Fruit fly (Drosophila melanogaster) whole organism, embryonic: ENCODE measurements around the gene Mgat4b.
A peak's percentile ranks its signal among the peaks of the same experiment; 100 is the strongest.

Experiments used
- Aef1 ChIP-seq: fragments of 200-800 bp; sonication (Bioruptor generic); IDR thresholded peaks from 3 replicates; pipeline ENCODE4 v1.3.6; 2022; ENCODE audit warnings: missing biosample characterization, missing genetic modification characterization
- Asciz ChIP-seq: fragments of 200-800 bp; sonication (Bioruptor generic); optimal IDR thresholded peaks from 2 replicates; lab custom pipeline; 2017; ENCODE audit warnings: missing biosample characterization, mild to moderate bottlenecking, missing genetic modification characterization, missing genetic modification reagents
- Atf-2 ChIP-seq: fragments of 200-800 bp; sonication (Bioruptor generic); optimal IDR thresholded peaks from 2 replicates; lab custom pipeline; 2016; ENCODE audit warnings: missing biosample characterization, missing genetic modification characterization
- C15 ChIP-seq: fragments of 200-800 bp; sonication (Bioruptor generic); IDR thresholded peaks from 3 replicates; pipeline ENCODE4 v1.3.6; 2022; ENCODE audit warnings: missing biosample characterization, missing genetic modification characterization
- CG10267 ChIP-seq: fragments of 200-800 bp; sonication (Bioruptor generic); optimal IDR thresholded peaks from 2 replicates; lab custom pipeline; 2018; ENCODE audit warnings: missing biosample characterization, mild to moderate bottlenecking, missing genetic modification characterization, moderate library complexity
- CG11247 ChIP-seq: fragments of 200-800 bp; sonication (Bioruptor generic); IDR thresholded peaks from 2 replicates; pipeline ENCODE4 v1.3.6; 2022; ENCODE audit warnings: missing biosample characterization, missing genetic modification characterization
- CG11560 ChIP-seq: fragments of 200-800 bp; sonication (Bioruptor generic); IDR thresholded peaks from 3 replicates; pipeline ENCODE4 v1.3.6; 2022; ENCODE audit warnings: missing biosample characterization, missing genetic modification characterization
- CG12071 ChIP-seq: fragments of 200-800 bp; sonication (Bioruptor generic); optimal IDR thresholded peaks from 3 replicates; lab custom pipeline; 2018; ENCODE audit warnings: missing biosample characterization, mild to moderate bottlenecking, missing genetic modification characterization
- CG12299 ChIP-seq: fragments of 200-800 bp; sonication (Bioruptor generic); optimal IDR thresholded peaks from 2 replicates; lab custom pipeline; 2018; ENCODE audit warnings: missing biosample characterization, mild to moderate bottlenecking, missing genetic modification characterization
- CG13123 ChIP-seq: fragments of 200-800 bp; sonication (Bioruptor generic); optimal IDR thresholded peaks from 2 replicates; lab custom pipeline; 2016; ENCODE audit warnings: missing biosample characterization, missing genetic modification characterization
- CG15011 ChIP-seq: fragments of 200-800 bp; sonication (Bioruptor generic); optimal IDR thresholded peaks from 3 replicates; lab custom pipeline; 2018; ENCODE audit warnings: missing biosample characterization, mild to moderate bottlenecking, missing genetic modification characterization
- CG18476 ChIP-seq: fragments of 200-800 bp; sonication (Bioruptor generic); optimal IDR thresholded peaks from 2 replicates; lab custom pipeline; 2016; ENCODE audit warnings: missing biosample characterization, mild to moderate bottlenecking, missing genetic modification characterization
- CG18619 ChIP-seq: fragments of 200-800 bp; sonication (Bioruptor generic); optimal IDR thresholded peaks from 3 replicates; lab custom pipeline; 2017; ENCODE audit warnings: missing biosample characterization, mild to moderate bottlenecking, missing genetic modification characterization
- CG2129 ChIP-seq: fragments of 200-800 bp; sonication (Bioruptor generic); IDR thresholded peaks from 2 replicates; pipeline ENCODE4 v1.3.6; 2022; ENCODE audit warnings: missing biosample characterization, missing genetic modification characterization; ENCODE audit not compliant: partially characterized antibody
- CG2678 ChIP-seq: fragments of 200-800 bp; sonication (Bioruptor generic); optimal IDR thresholded peaks from 3 replicates; lab custom pipeline; 2019; ENCODE audit warnings: missing biosample characterization, mild to moderate bottlenecking, missing genetic modification characterization, moderate library complexity
- CG4328 ChIP-seq: fragments of 200-800 bp; sonication (Bioruptor generic); optimal IDR thresholded peaks from 3 replicates; lab custom pipeline; 2017; ENCODE audit warnings: missing biosample characterization, missing genetic modification reagents, missing genetic modification characterization
- CG4360 ChIP-seq: fragments of 200-800 bp; sonication (Bioruptor generic); IDR thresholded peaks from 2 replicates; pipeline ENCODE4 v1.3.6; 2022; ENCODE audit warnings: missing biosample characterization, missing genetic modification characterization
- CG4424 ChIP-seq: fragments of 200-800 bp; sonication (Bioruptor generic); optimal IDR thresholded peaks from 3 replicates; lab custom pipeline; 2016; ENCODE audit warnings: missing biosample characterization, missing genetic modification characterization
- CG4617 ChIP-seq: fragments of 200-800 bp; sonication (Bioruptor generic); optimal IDR thresholded peaks from 3 replicates; lab custom pipeline; 2016; ENCODE audit warnings: missing biosample characterization, missing genetic modification characterization, borderline replicate concordance
- CG4707 ChIP-seq: fragments of 200-800 bp; sonication (Bioruptor generic); optimal IDR thresholded peaks from 2 replicates; lab custom pipeline; 2018; ENCODE audit warnings: missing biosample characterization, mild to moderate bottlenecking, missing genetic modification characterization, moderate library complexity
- CG5953 ChIP-seq: fragments of 200-800 bp; sonication (Bioruptor generic); IDR thresholded peaks from 2 replicates; pipeline ENCODE4 v1.3.6; 2022; ENCODE audit warnings: missing biosample characterization, missing genetic modification characterization
- CG6254 ChIP-seq: fragments of 200-800 bp; sonication (Bioruptor generic); optimal IDR thresholded peaks from 3 replicates; lab custom pipeline; 2017; ENCODE audit warnings: mild to moderate bottlenecking, missing biosample characterization, missing genetic modification reagents, missing genetic modification characterization
- CG6683 ChIP-seq: fragments of 200-800 bp; sonication (Bioruptor generic); optimal IDR thresholded peaks from 2 replicates; lab custom pipeline; 2017; ENCODE audit warnings: missing biosample characterization, mild to moderate bottlenecking, missing genetic modification characterization, missing genetic modification reagents
- CG6689 ChIP-seq: fragments of 200-800 bp; sonication (Bioruptor generic); IDR thresholded peaks from 2 replicates; pipeline ENCODE4 v1.3.6; 2022; ENCODE audit warnings: missing biosample characterization, missing genetic modification characterization
- CG7786 ChIP-seq: fragments of 200-800 bp; sonication (Bioruptor generic); optimal IDR thresholded peaks from 2 replicates; lab custom pipeline; 2016; ENCODE audit warnings: missing biosample characterization, missing genetic modification characterization
- CoRest ChIP-seq: fragments of 200-800 bp; sonication (Bioruptor generic); optimal IDR thresholded peaks from 3 replicates; lab custom pipeline; 2018; ENCODE audit warnings: missing biosample characterization, mild to moderate bottlenecking, missing genetic modification characterization, moderate library complexity
- Dad ChIP-seq: fragments of 200-800 bp; sonication (Bioruptor generic); optimal IDR thresholded peaks from 3 replicates; lab custom pipeline; 2016; ENCODE audit warnings: missing biosample characterization, missing genetic modification characterization
- ERR ChIP-seq: fragments of 200-800 bp; sonication (Bioruptor generic); optimal IDR thresholded peaks from 2 replicates; lab custom pipeline; 2016; ENCODE audit warnings: missing biosample characterization, missing genetic modification characterization
- Myb ChIP-seq: fragments of 200-800 bp; sonication (Bioruptor generic); optimal IDR thresholded peaks from 2 replicates; lab custom pipeline; 2016; ENCODE audit warnings: missing biosample characterization, missing genetic modification characterization
- Pdp1 ChIP-seq, 2 experiments: fragments of 200-800 bp; sonication (Bioruptor generic); optimal IDR thresholded peaks; 3 replicates each; lab custom pipeline; 2016; ENCODE audit warnings: missing biosample characterization in 2 of 2, missing genetic modification characterization in 2 of 2, mild to moderate bottlenecking in 1 of 2, moderate library complexity in 1 of 2
- Spps ChIP-seq: fragments of 200-800 bp; sonication (Bioruptor generic); optimal IDR thresholded peaks from 2 replicates; lab custom pipeline; 2018; ENCODE audit warnings: missing biosample characterization, mild to moderate bottlenecking, missing genetic modification characterization
- ara ChIP-seq: fragments of 200-800 bp; sonication (Bioruptor generic); IDR thresholded peaks from 2 replicates; pipeline ENCODE4 v1.3.6; 2022; ENCODE audit warnings: missing biosample characterization, missing genetic modification characterization
- ase ChIP-seq: fragments of 200-800 bp; sonication (Bioruptor generic); IDR thresholded peaks from 3 replicates; pipeline ENCODE4 v1.3.6; 2022; ENCODE audit warnings: missing biosample characterization, missing genetic modification characterization
- bsh ChIP-seq, 2 experiments: fragments of 200-800 bp; sonication (Bioruptor generic); optimal IDR thresholded peaks; 2 replicates each; lab custom pipeline; 2017 to 2018; ENCODE audit warnings: mild to moderate bottlenecking in 2 of 2, missing biosample characterization in 2 of 2, missing genetic modification characterization in 2 of 2, moderate library complexity in 1 of 2
- btn ChIP-seq: fragments of 200-800 bp; sonication (Bioruptor generic); optimal IDR thresholded peaks from 2 replicates; lab custom pipeline; 2016; ENCODE audit warnings: missing biosample characterization, missing genetic modification characterization
- cato ChIP-seq: fragments of 200-800 bp; sonication (Bioruptor generic); optimal IDR thresholded peaks from 2 replicates; lab custom pipeline; 2016; ENCODE audit warnings: missing biosample characterization, missing genetic modification characterization, borderline replicate concordance
- dimm ChIP-seq: fragments of 200-800 bp; sonication (Bioruptor generic); IDR thresholded peaks from 2 replicates; pipeline ENCODE4 v1.3.6; 2022; ENCODE audit warnings: missing biosample characterization, missing genetic modification characterization
- dmrt11E ChIP-seq: fragments of 200-800 bp; sonication (Bioruptor generic); optimal IDR thresholded peaks from 3 replicates; lab custom pipeline; 2018; ENCODE audit warnings: missing biosample characterization, mild to moderate bottlenecking, missing genetic modification characterization, moderate library complexity
- dmrt99B ChIP-seq: fragments of 200-800 bp; sonication (Bioruptor generic); optimal IDR thresholded peaks from 2 replicates; lab custom pipeline; 2018; ENCODE audit warnings: missing biosample characterization, mild to moderate bottlenecking, missing genetic modification characterization, moderate library complexity
- gce ChIP-seq: fragments of 200-800 bp; sonication (Bioruptor generic); IDR thresholded peaks from 3 replicates; pipeline ENCODE4 v1.3.6; 2022; ENCODE audit warnings: missing biosample characterization, missing genetic modification characterization
- kah ChIP-seq: fragments of 200-800 bp; sonication (Bioruptor generic); optimal IDR thresholded peaks from 2 replicates; lab custom pipeline; 2018; ENCODE audit warnings: missing biosample characterization, mild to moderate bottlenecking, missing genetic modification characterization
- knrl ChIP-seq: fragments of 200-800 bp; sonication (Bioruptor generic); IDR thresholded peaks from 3 replicates; pipeline ENCODE4 v1.3.6; 2022; ENCODE audit warnings: missing biosample characterization, missing genetic modification characterization; ENCODE audit not compliant: partially characterized antibody
- peb ChIP-seq: fragments of 200-800 bp; sonication (Bioruptor generic); IDR thresholded peaks from 2 replicates; pipeline ENCODE4 v1.3.6; 2022; ENCODE audit warnings: missing biosample characterization, missing genetic modification characterization
- pnt ChIP-seq: fragments of 200-800 bp; sonication (Bioruptor generic); optimal IDR thresholded peaks from 3 replicates; lab custom pipeline; 2016; ENCODE audit warnings: missing biosample characterization, missing genetic modification characterization
- psq ChIP-seq: fragments of 200-800 bp; sonication (Bioruptor generic); optimal IDR thresholded peaks from 2 replicates; lab custom pipeline; 2017; ENCODE audit warnings: missing biosample characterization, missing genetic modification characterization
- sob ChIP-seq: fragments of 200-800 bp; sonication (Bioruptor generic); IDR thresholded peaks from 2 replicates; pipeline ENCODE4 v1.3.6; 2022; ENCODE audit warnings: missing biosample characterization, missing genetic modification characterization
- stwl ChIP-seq: fragments of 200-800 bp; sonication (Bioruptor generic); optimal IDR thresholded peaks from 3 replicates; lab custom pipeline; 2018; ENCODE audit warnings: missing biosample characterization, mild to moderate bottlenecking, missing genetic modification characterization, moderate library complexity
- trem ChIP-seq: fragments of 200-800 bp; optimal IDR thresholded peaks from 3 replicates; lab custom pipeline; 2019; ENCODE audit warnings: missing biosample characterization, mild to moderate bottlenecking, missing genetic modification characterization, moderate library complexity
- usp ChIP-seq: fragments of >200 bp; optimal IDR thresholded peaks from 2 replicates; lab custom pipeline; 2017; ENCODE audit warnings: missing biosample characterization, missing genetic modification characterization
- vvl ChIP-seq: fragments of 200-800 bp; sonication (Bioruptor generic); IDR thresholded peaks from 2 replicates; pipeline ENCODE4 v1.3.6; 2022; ENCODE audit warnings: missing biosample characterization, missing genetic modification characterization

Mgat4b gene

dm6 chr3L:14790127-14790589 lies 21.1 kb upstream of the Mgat4b start (continued):
- TF ChIP-seq CG7786 (peak; percentile 91), CG10267 (tag; lab: Kevin White, UChicago) (peak; percentile 96), ara (GFP tag; lab: Robert Waterston, UW) (peak; percentile 69; the same call in 1 of the 2 replicates), dimm (GFP tag; lab: Robert Waterston, UW) (no peak), Asciz (GFP tag; lab: Kevin White, UChicago) (no peak), CG4424 (GFP tag; lab: Kevin White, UChicago) (peak; percentile 65), ase (GFP tag; lab: Robert Waterston, UW) (peak; percentile 35; the same call in 1 of the 3 replicates), knrl (GFP tag; lab: Robert Waterston, UW) (peak; percentile 89), Pdp1 (GFP tag; optimal IDR thresholded peaks at IDR 0.05; lab: Kevin White, UChicago) (peak; percentile 63 to 89), CG18619 (GFP tag; lab: Kevin White, UChicago) (peak; percentile 34), bsh (GFP tag; optimal IDR thresholded peaks at IDR 0.05; lab: Kevin White, UChicago) (peak in 1 of 2 experiments; percentile 58), trem (tag; lab: Kevin White, UChicago) (peak; percentile 45), psq (GFP tag; lab: Kevin White, UChicago) (peak; percentile 58), CG4328 (peak; percentile 28), gce (GFP tag; lab: Robert Waterston, UW) (0 out of 3 replicates have a peak, but pooled peaks have one; percentile 10), dmrt11E (tag; lab: Kevin White, UChicago) (peak; percentile 45), usp (no peak), sob (peak; percentile 91), CG6254 (GFP tag; lab: Kevin White, UChicago) (no peak), CG11560 (peak; percentile 67; the same call in 2 of the 3 replicates), CG6689 (GFP tag; lab: Robert Waterston, UW) (peak; percentile 83), CG4707 (GFP tag; lab: Kevin White, UChicago) (no peak), CG12299 (tag; lab: Kevin White, UChicago) (peak; percentile 72), CG13123 (GFP tag; lab: Kevin White, UChicago) (peak; percentile 85), Atf-2 (GFP tag; lab: Kevin White, UChicago) (peak; percentile 73), C15 (GFP tag; lab: Robert Waterston, UW) (no peak), btn (GFP tag; lab: Kevin White, UChicago) (peak; percentile 56), CG2129 (peak; percentile 81), peb (GFP tag; lab: Robert Waterston, UW) (peak; percentile 56; the same call in 1 of the 2 replicates), CG2678 (tag; lab: Kevin White, UChicago) (no peak), Dad (GFP tag; lab: Kevin White, UChicago) (peak; percentile 90), Aef1 (GFP tag; lab: Robert Waterston, UW) (peak; percentile 61), CG5953 (GFP tag; lab: Robert Waterston, UW) (no peak), stwl (tag; lab: Kevin White, UChicago) (peak; percentile 68), kah (GFP tag; lab: Kevin White, UChicago) (peak; percentile 18), CG18476 (GFP tag; lab: Kevin White, UChicago) (peak; percentile 81), ERR (GFP tag; lab: Kevin White, UChicago) (peak; percentile 68), cato (GFP tag; lab: Kevin White, UChicago) (peak; percentile 72), CG15011 (GFP tag; lab: Kevin White, UChicago) (no peak), dmrt99B (tag; lab: Kevin White, UChicago) (no peak), CG4617 (GFP tag; lab: Kevin White, UChicago) (peak; percentile 98), pnt (peak; percentile 61), vvl (peak; percentile 80), CG12071 (GFP tag; lab: Kevin White, UChicago) (no peak), CG6683 (GFP tag; lab: Kevin White, UChicago) (peak; percentile 8), CG4360 (GFP tag; lab: Robert Waterston, UW) (no peak), CG11247 (GFP tag; lab: Robert Waterston, UW) (peak; percentile 82), CoRest (tag; lab: Kevin White, UChicago) (peak; percentile 45), Spps (tag; lab: Kevin White, UChicago) (peak; percentile 10), Myb (peak; percentile 66)
